Worm (Caenorhabditis elegans) whole organism, L4 larva: ENCODE results near the gene F38A1.15.

Experiments used
- F10B5.3 ChIP-seq: sonication (generic microtip); optimal IDR thresholded peaks from 2 replicates; lab custom pipeline; 2016; ENCODE audit warnings: mild to moderate bottlenecking, missing genetic modification characterization, missing compliant biosample characterization
- F26F4.8 ChIP-seq: fragments of 200-800 bp; sonication (Bioruptor generic); conservative IDR thresholded peaks from 2 replicates; pipeline ENCODE4 v1.3.6; 2022; ENCODE audit warnings: missing genetic modification characterization, missing compliant biosample characterization
- F37D6.2 ChIP-seq: sonication (generic microtip); optimal IDR thresholded peaks from 2 replicates; lab custom pipeline; 2016; ENCODE audit warnings: mild to moderate bottlenecking, missing genetic modification characterization, missing compliant biosample characterization
- F44E2.7 ChIP-seq: fragments of 200-800 bp; sonication (Bioruptor generic); IDR thresholded peaks from 2 replicates; pipeline ENCODE4 v2.1.2; 2022; ENCODE audit warnings: missing genetic modification characterization, missing compliant biosample characterization
- R02D3.7 ChIP-seq: fragments of 150-350 bp; sonication (generic microtip); optimal IDR thresholded peaks from 3 replicates; lab custom pipeline; 2014; ENCODE audit warnings: missing biosample characterization, missing genetic modification characterization
- T20F7.1 ChIP-seq: fragments of 200-800 bp; sonication (Bioruptor generic); optimal IDR thresholded peaks from 2 replicates; lab custom pipeline; 2018; ENCODE audit warnings: mild to moderate bottlenecking, missing genetic modification characterization, missing compliant biosample characterization
- Y48G9A.11 ChIP-seq: fragments of 200-800 bp; sonication (Bioruptor generic); IDR thresholded peaks from 2 replicates; pipeline ENCODE4 v1.3.6; 2022; ENCODE audit warnings: missing genetic modification reagents, missing genetic modification characterization, missing compliant biosample characterization
- Y5F2A.4 ChIP-seq: fragments of 200-800 bp; sonication (Bioruptor generic); optimal IDR thresholded peaks from 2 replicates; lab custom pipeline; 2018; ENCODE audit warnings: mild to moderate bottlenecking, missing genetic modification characterization, missing compliant biosample characterization
- Y75B8A.6 ChIP-seq: fragments of 200-800 bp; sonication (Bioruptor generic); IDR thresholded peaks from 2 replicates; pipeline ENCODE4 v1.3.6; 2022; ENCODE audit warnings: missing genetic modification reagents, missing genetic modification characterization, missing compliant biosample characterization
- aha-1 ChIP-seq: fragments of 150-350 bp; peaks from one replicate; lab custom pipeline; 2014; ENCODE audit warnings: missing biosample characterization, missing genetic modification characterization
- aly-2 ChIP-seq: sonication (generic microtip); optimal IDR thresholded peaks from 2 replicates; lab custom pipeline; 2018; ENCODE audit warnings: missing biosample characterization, missing genetic modification characterization
- ama-1 ChIP-seq: fragments of 150-350 bp; optimal IDR thresholded peaks from 2 replicates; lab custom pipeline; 2014; ENCODE audit warnings: inconsistent platforms, mixed read lengths
- attf-4 ChIP-seq: sonication (generic microtip); optimal IDR thresholded peaks from 3 replicates; lab custom pipeline; 2017; ENCODE audit warnings: missing biosample characterization, missing genetic modification characterization
- ceh-28 ChIP-seq: fragments of 150-350 bp; optimal IDR thresholded peaks from 2 replicates; lab custom pipeline; 2014; ENCODE audit warnings: missing biosample characterization, missing genetic modification reagents, missing genetic modification characterization
- ceh-44 ChIP-seq: fragments of 200-800 bp; sonication (Bioruptor generic); IDR thresholded peaks from 2 replicates; pipeline ENCODE4 v1.3.6; 2022; ENCODE audit warnings: missing genetic modification reagents, missing genetic modification characterization, missing compliant biosample characterization
- cey-2 ChIP-seq: sonication (generic microtip); optimal IDR thresholded peaks from 3 replicates; lab custom pipeline; 2017; ENCODE audit warnings: missing genetic modification characterization, mild to moderate bottlenecking, missing compliant biosample characterization, antibody characterized with exemption, borderline replicate concordance; ENCODE audit not compliant: insufficient read depth
- daf-12 ChIP-seq: fragments of 150-350 bp; optimal IDR thresholded peaks from 2 replicates; lab custom pipeline; 2014; ENCODE audit warnings: missing biosample characterization, missing genetic modification reagents, missing genetic modification characterization
- daf-8 ChIP-seq: fragments of 200-800 bp; sonication (Bioruptor generic); IDR thresholded peaks from 2 replicates; pipeline ENCODE4 v1.3.6; 2022; ENCODE audit warnings: missing genetic modification characterization, missing compliant biosample characterization
- dmd-6 ChIP-seq: fragments of 200-800 bp; sonication (Bioruptor generic); IDR thresholded peaks from 2 replicates; pipeline ENCODE4 v1.3.6; 2022; ENCODE audit warnings: missing genetic modification reagents, missing genetic modification characterization, missing compliant biosample characterization
- dmd-8 ChIP-seq: fragments of 200-800 bp; sonication (Bioruptor generic); IDR thresholded peaks from 2 replicates; pipeline ENCODE4 v1.3.6; 2022; ENCODE audit warnings: missing genetic modification characterization, missing compliant biosample characterization
- dmd-9 ChIP-seq: fragments of 200-800 bp; sonication (Bioruptor generic); IDR thresholded peaks from 2 replicates; pipeline ENCODE4 v1.3.6; 2022; ENCODE audit warnings: missing genetic modification reagents, missing genetic modification characterization, missing compliant biosample characterization
- egl-43 ChIP-seq: fragments of 200-800 bp; sonication (Bioruptor generic); IDR thresholded peaks from 2 replicates; pipeline ENCODE4 v1.3.6; 2022; ENCODE audit warnings: missing genetic modification reagents, missing genetic modification characterization, missing compliant biosample characterization
- fkh-10 ChIP-seq: fragments of 150-350 bp; optimal IDR thresholded peaks from 2 replicates; lab custom pipeline; 2014; ENCODE audit warnings: missing biosample characterization, missing genetic modification reagents, missing genetic modification characterization
- hlh-30 ChIP-seq: sonication (generic microtip); optimal IDR thresholded peaks from 2 replicates; lab custom pipeline; 2017; ENCODE audit warnings: antibody characterized with exemption, mild to moderate bottlenecking, missing genetic modification characterization, missing compliant biosample characterization; ENCODE audit not compliant: insufficient read depth
- lin-1 ChIP-seq: fragments of 200-800 bp; sonication (Bioruptor generic); IDR thresholded peaks from 2 replicates; pipeline ENCODE4 v1.3.6; 2022; ENCODE audit warnings: missing genetic modification reagents, missing genetic modification characterization, missing compliant biosample characterization
- lin-15B ChIP-seq: fragments of 150-350 bp; sonication (generic microtip); optimal IDR thresholded peaks from 3 replicates; lab custom pipeline; 2014; ENCODE audit warnings: missing biosample characterization, missing genetic modification characterization
- lin-38 ChIP-seq: fragments of 200-800 bp; sonication (Bioruptor generic); IDR thresholded peaks from 2 replicates; pipeline ENCODE4 v1.3.6; 2022; ENCODE audit warnings: missing genetic modification reagents, missing genetic modification characterization, missing compliant biosample characterization
- lin-39 ChIP-seq: fragments of 150-350 bp; optimal IDR thresholded peaks from 2 replicates; lab custom pipeline; 2014; ENCODE audit warnings: missing biosample characterization, missing genetic modification reagents, missing genetic modification characterization
- lsy-2 ChIP-seq, 2 experiments: fragments of 150-350 bp in 1 of 2; sonication (generic microtip) in 1 of 2; optimal IDR thresholded peaks; 2 replicates each; lab custom pipeline; 2014 to 2017; ENCODE audit warnings: missing biosample characterization in 2 of 2, missing genetic modification characterization in 2 of 2
- mdl-1 ChIP-seq, 2 experiments: fragments of 150-350 bp in 1 of 2; sonication (generic microtip) in 1 of 2; optimal IDR thresholded peaks; 2 replicates each; lab custom pipeline; 2014 to 2017; ENCODE audit warnings: missing biosample characterization in 2 of 2, missing genetic modification characterization in 2 of 2
- mes-2 ChIP-seq: sonication (generic microtip); optimal IDR thresholded peaks from 2 replicates; lab custom pipeline; 2016; ENCODE audit warnings: missing genotype, mild to moderate bottlenecking, missing genetic modification characterization, missing compliant biosample characterization; ENCODE audit not compliant: poor library complexity, severe bottlenecking
- mxl-2 ChIP-seq: fragments of 200-800 bp; sonication (Bioruptor generic); conservative IDR thresholded peaks from 2 replicates; pipeline ENCODE4 v1.3.6; 2022; ENCODE audit warnings: missing genetic modification reagents, missing genetic modification characterization, missing compliant biosample characterization
- nhr-10 ChIP-seq: fragments of 150-350 bp; optimal IDR thresholded peaks from 2 replicates; lab custom pipeline; 2014; ENCODE audit warnings: missing biosample characterization, missing genetic modification characterization
- nhr-102 ChIP-seq: sonication (generic microtip); optimal IDR thresholded peaks from 2 replicates; lab custom pipeline; 2016; ENCODE audit warnings: mild to moderate bottlenecking, missing genetic modification characterization, moderate library complexity, missing compliant biosample characterization
- nhr-111 ChIP-seq: fragments of 200-800 bp; sonication (Bioruptor generic); optimal IDR thresholded peaks from 2 replicates; lab custom pipeline; 2018; ENCODE audit warnings: mild to moderate bottlenecking, missing genetic modification characterization, missing compliant biosample characterization
- nhr-28 ChIP-seq: fragments of 150-350 bp; optimal IDR thresholded peaks from 2 replicates; lab custom pipeline; 2014; ENCODE audit warnings: missing biosample characterization, missing genetic modification characterization
- nhr-41 ChIP-seq: fragments of 200-800 bp; sonication (Bioruptor generic); IDR thresholded peaks from 2 replicates; pipeline ENCODE4 v1.3.6; 2022; ENCODE audit warnings: missing genetic modification reagents, missing genetic modification characterization, missing compliant biosample characterization
- nhr-48 ChIP-seq: sonication (generic microtip); optimal IDR thresholded peaks from 2 replicates; lab custom pipeline; 2016; ENCODE audit warnings: mild to moderate bottlenecking, missing genetic modification characterization, missing compliant biosample characterization
- nhr-76 ChIP-seq: fragments of 150-350 bp; optimal IDR thresholded peaks from 2 replicates; lab custom pipeline; 2014; ENCODE audit warnings: missing biosample characterization, missing genetic modification characterization
- pha-4 ChIP-seq, 2 experiments: fragments of 150-350 bp in 1 of 2; fragments of 200-800 bp in 1 of 2; sonication (Bioruptor generic) in 1 of 2; IDR thresholded peaks in 1 of 2; optimal IDR thresholded peaks in 1 of 2; 2 replicates each; pipeline versions ENCODE4 v1.3.6 to Lab custom; 2014 to 2022; ENCODE audit warnings: missing genetic modification characterization in 2 of 2, missing genetic modification reagents in 2 of 2, missing biosample characterization in 1 of 2, missing compliant biosample characterization in 1 of 2
- php-3 ChIP-seq: fragments of 200-800 bp; sonication (Bioruptor generic); IDR thresholded peaks from 2 replicates; pipeline ENCODE4 v1.3.6; 2022; ENCODE audit warnings: missing genetic modification reagents, missing genetic modification characterization, missing compliant biosample characterization
- saeg-2 ChIP-seq: fragments of 200-800 bp; sonication (Bioruptor generic); IDR thresholded peaks from 2 replicates; pipeline ENCODE4 v1.3.6; 2022; ENCODE audit warnings: missing genetic modification reagents, missing genetic modification characterization, missing compliant biosample characterization
- set-16 ChIP-seq: fragments of 200-800 bp; sonication (Bioruptor generic); IDR thresholded peaks from 2 replicates; pipeline ENCODE4 v1.3.6; 2022; ENCODE audit warnings: missing genetic modification reagents, missing genetic modification characterization, missing compliant biosample characterization
- snpc-1.2 ChIP-seq: fragments of 200-800 bp; sonication (Bioruptor generic); IDR thresholded peaks from 2 replicates; pipeline ENCODE4 v1.3.6; 2022; ENCODE audit warnings: missing genetic modification reagents, missing genetic modification characterization, missing compliant biosample characterization
- snpc-4 ChIP-seq: fragments of 150-350 bp; optimal IDR thresholded peaks from 2 replicates; lab custom pipeline; 2014; ENCODE audit warnings: missing biosample characterization, missing genetic modification characterization
- tag-97 ChIP-seq: fragments of 200-800 bp; sonication (Bioruptor generic); IDR thresholded peaks from 2 replicates; pipeline ENCODE4 v1.3.6; 2022; ENCODE audit warnings: missing genetic modification characterization, missing compliant biosample characterization
- tra-1 ChIP-seq: fragments of 200-800 bp; sonication (Bioruptor generic); IDR thresholded peaks from 2 replicates; pipeline ENCODE4 v1.3.6; 2022; ENCODE audit warnings: missing genetic modification reagents, missing genetic modification characterization, missing compliant biosample characterization
- vab-7 ChIP-seq: fragments of 200-800 bp; sonication (Bioruptor generic); IDR thresholded peaks from 2 replicates; pipeline ENCODE4 v1.3.6; 2022; ENCODE audit warnings: missing genetic modification reagents, missing genetic modification characterization, missing compliant biosample characterization
- zag-1 ChIP-seq: fragments of 150-350 bp; optimal IDR thresholded peaks from 2 replicates; lab custom pipeline; 2014; ENCODE audit warnings: missing biosample characterization, missing genetic modification characterization
- zfp-3 ChIP-seq: fragments of 200-800 bp; sonication (Bioruptor generic); conservative IDR thresholded peaks from 2 replicates; pipeline ENCODE4 v1.3.6; 2022; ENCODE audit warnings: missing genetic modification reagents, missing genetic modification characterization, missing compliant biosample characterization
- zip-11 ChIP-seq: fragments of 200-800 bp; sonication (Bioruptor generic); IDR thresholded peaks from 2 replicates; pipeline ENCODE4 v1.3.6; 2022; ENCODE audit warnings: missing genetic modification characterization, missing compliant biosample characterization
- ztf-11 ChIP-seq: fragments of 150-350 bp; optimal IDR thresholded peaks from 2 replicates; lab custom pipeline; 2014; ENCODE audit warnings: missing biosample characterization, missing genetic modification characterization

The F38A1.15 gene

DNA sequence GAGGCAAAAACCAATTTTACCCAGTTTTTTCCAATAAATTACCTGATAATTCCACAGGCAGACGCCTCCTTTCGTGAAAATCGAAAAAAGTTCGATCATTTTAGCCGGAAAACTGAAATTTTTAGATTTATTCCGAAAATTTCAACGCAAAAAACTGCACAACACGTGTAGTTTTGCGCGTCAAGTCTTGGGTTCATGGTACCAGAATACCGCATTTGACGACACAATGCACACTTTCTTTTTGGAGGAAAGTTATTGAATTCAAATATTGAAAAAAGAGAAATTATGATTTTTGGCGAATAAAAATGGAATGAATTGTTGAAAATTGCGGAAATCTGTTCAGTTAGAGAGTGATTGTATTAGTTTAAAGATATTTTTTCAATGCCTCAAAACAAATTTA, 3.5 kb downstream of the F38A1.15 start, which contains the start of gene F38A1.8:
Gene F38A1.8 (minus strand): TSS at position 167 of the 400 bp plus-strand sequence.
- TF ChIP-seq lin-1 (GFP tag; lab: Robert Waterston, UW): no peak
- TF ChIP-seq lin-38: no peak
- TF ChIP-seq F37D6.2 (tag; lab: Kevin White, UChicago): no peak
- no peak for TF ChIP-seq set-16 (GFP tag; lab: Robert Waterston, UW)
- TF ChIP-seq nhr-41 (GFP tag; lab: Robert Waterston, UW): no peak
- TF ChIP-seq ceh-28: no peak
- no peak for TF ChIP-seq lsy-2 (tag; optimal IDR thresholded peaks at IDR 0.05; lab: Kevin White, UChicago)
- TF ChIP-seq Y75B8A.6: no peak
- peak; percentile 80 for TF ChIP-seq hlh-30 (tag; lab: Kevin White, UChicago)
- no peak for TF ChIP-seq ztf-11 (tag; lab: Kevin White, UChicago)
- TF ChIP-seq snpc-1.2: no peak
- no peak for TF ChIP-seq zip-11
- TF ChIP-seq pha-4 (GFP tag; IDR thresholded peaks at IDR 0.05; lab: Robert Waterston, UW): no peak
- no peak for TF ChIP-seq pha-4 (tag; optimal IDR thresholded peaks at IDR 0.05; lab: Kevin White, UChicago)
- TF ChIP-seq dmd-9 (GFP tag; lab: Robert Waterston, UW): no peak
- no peak for TF ChIP-seq lin-39 (tag; lab: Kevin White, UChicago)
- TF ChIP-seq ceh-44 (GFP tag; lab: Robert Waterston, UW): no peak
- TF ChIP-seq php-3 (GFP tag; lab: Robert Waterston, UW): no peak
- TF ChIP-seq daf-8 (GFP tag; lab: Robert Waterston, UW): no peak
- TF ChIP-seq vab-7: no peak
- TF ChIP-seq aha-1 (tag; lab: Kevin White, UChicago): no peak
- no peak for TF ChIP-seq saeg-2 (GFP tag; lab: Robert Waterston, UW)
- TF ChIP-seq lin-15B (tag; lab: Kevin White, UChicago): no peak
- no peak for TF ChIP-seq F26F4.8 (GFP tag; lab: Robert Waterston, UW)
- no peak for TF ChIP-seq zag-1
- no peak for TF ChIP-seq ama-1 (lab: Kevin White, UChicago)
- no peak for TF ChIP-seq nhr-28 (tag; lab: Kevin White, UChicago)
- TF ChIP-seq attf-4 (tag; lab: Kevin White, UChicago): no peak
- no peak for TF ChIP-seq daf-12 (tag; lab: Kevin White, UChicago)
- no peak for TF ChIP-seq cey-2 (tag; lab: Kevin White, UChicago)
- TF ChIP-seq zfp-3 (GFP tag; lab: Robert Waterston, UW): no peak
- TF ChIP-seq mdl-1 (tag; optimal IDR thresholded peaks at IDR 0.05; lab: Kevin White, UChicago): peak in 1 of 2 experiments; percentile 74
- no peak for TF ChIP-seq dmd-6
- TF ChIP-seq tag-97 (GFP tag; lab: Robert Waterston, UW): no peak
- no peak for TF ChIP-seq nhr-102 (tag; lab: Kevin White, UChicago)
- TF ChIP-seq egl-43 (GFP tag; lab: Robert Waterston, UW): no peak
- no peak for TF ChIP-seq nhr-76 (tag; lab: Kevin White, UChicago)
- no peak for TF ChIP-seq F44E2.7
- no peak for TF ChIP-seq tra-1 (GFP tag; lab: Robert Waterston, UW)
- TF ChIP-seq Y5F2A.4: no peak
- TF ChIP-seq nhr-48: no peak
- TF ChIP-seq mxl-2 (GFP tag; lab: Robert Waterston, UW): no peak
- no peak for TF ChIP-seq fkh-10
- no peak for TF ChIP-seq aly-2 (tag; lab: Kevin White, UChicago)
- TF ChIP-seq F10B5.3 (tag; lab: Kevin White, UChicago): no peak
- TF ChIP-seq mes-2 (tag; lab: Kevin White, UChicago): peak; percentile 74
- TF ChIP-seq snpc-4: no peak
- TF ChIP-seq T20F7.1 (GFP tag; lab: Kevin White, UChicago): no peak
- TF ChIP-seq nhr-111 (GFP tag; lab: Kevin White, UChicago): no peak
- no peak for TF ChIP-seq nhr-10
- no peak for TF ChIP-seq dmd-8
- no peak for TF ChIP-seq Y48G9A.11
- TF ChIP-seq R02D3.7 (tag; lab: Kevin White, UChicago): no peak
